Worm (Caenorhabditis elegans) whole organism, young adult: ENCODE results near the gene Y71H2AM.6.
A peak's percentile ranks its signal among the peaks of the same experiment; 100 is the strongest.

Source experiments
- C17E4.6 ChIP-seq: fragments of 200-800 bp; sonication (Bioruptor generic); IDR thresholded peaks from 2 replicates; pipeline ENCODE4 v1.3.6; 2022; ENCODE audit warnings: missing genetic modification reagents, missing genetic modification characterization, missing compliant biosample characterization
- D2030.7 ChIP-seq: fragments of 200-800 bp; sonication (Bioruptor generic); IDR thresholded peaks from 2 replicates; pipeline ENCODE4 v1.3.6; 2022; ENCODE audit warnings: missing genetic modification reagents, missing genetic modification characterization, missing compliant biosample characterization
- F10E7.11 ChIP-seq: sonication (generic microtip); optimal IDR thresholded peaks from 2 replicates; lab custom pipeline; 2017; ENCODE audit warnings: mild to moderate bottlenecking, missing genetic modification characterization, moderate library complexity, missing compliant biosample characterization
- F49E8.2 ChIP-seq: sonication (generic microtip); optimal IDR thresholded peaks from 3 replicates; lab custom pipeline; 2017; ENCODE audit warnings: missing genetic modification characterization, mild to moderate bottlenecking, missing compliant biosample characterization, antibody characterized with exemption, moderate library complexity; ENCODE audit not compliant: insufficient read depth
- K12H6.12 ChIP-seq: fragments of 200-800 bp; sonication (Bioruptor generic); optimal IDR thresholded peaks from 2 replicates; lab custom pipeline; 2018; ENCODE audit warnings: mild to moderate bottlenecking, missing genetic modification characterization, missing compliant biosample characterization
- T26A5.8 ChIP-seq: sonication (generic microtip); optimal IDR thresholded peaks from 2 replicates; lab custom pipeline; 2016; ENCODE audit warnings: missing genetic modification characterization, missing compliant biosample characterization
- Y53G8AR.9 ChIP-seq: fragments of 200-800 bp; sonication (Bioruptor generic); conservative IDR thresholded peaks from 2 replicates; pipeline ENCODE4 v1.3.6; 2022; ENCODE audit warnings: missing genetic modification reagents, missing genetic modification characterization, missing compliant biosample characterization
- aptf-2 ChIP-seq: fragments of 200-800 bp; sonication (Bioruptor generic); conservative IDR thresholded peaks from 2 replicates; pipeline ENCODE4 v1.3.6; 2022; ENCODE audit warnings: missing genetic modification reagents, missing genetic modification characterization, missing compliant biosample characterization
- aptf-3 ChIP-seq: fragments of 200-800 bp; sonication (Bioruptor generic); IDR thresholded peaks from 2 replicates; pipeline ENCODE4 v1.3.6; 2022; ENCODE audit warnings: missing genetic modification characterization, missing compliant biosample characterization
- attf-3 ChIP-seq: fragments of 200-800 bp; sonication (Bioruptor generic); conservative IDR thresholded peaks from 2 replicates; pipeline ENCODE4 v1.3.6; 2022; ENCODE audit warnings: missing genetic modification reagents, missing genetic modification characterization, missing compliant biosample characterization
- attf-5 ChIP-seq: fragments of 200-800 bp; sonication (Bioruptor generic); optimal IDR thresholded peaks from 2 replicates; lab custom pipeline; 2018; ENCODE audit warnings: mild to moderate bottlenecking, missing genetic modification characterization, missing compliant biosample characterization
- bed-1 ChIP-seq: fragments of 200-800 bp; sonication (Bioruptor generic); IDR thresholded peaks from 2 replicates; pipeline ENCODE4 v1.3.6; 2022; ENCODE audit warnings: missing genetic modification reagents, missing genetic modification characterization, missing compliant biosample characterization
- bed-2 ChIP-seq: fragments of 200-800 bp; sonication (Bioruptor generic); IDR thresholded peaks from 2 replicates; pipeline ENCODE4 v1.3.6; 2022; ENCODE audit warnings: missing genetic modification reagents, missing genetic modification characterization, missing compliant biosample characterization
- ceh-27 ChIP-seq: fragments of 200-800 bp; sonication (Bioruptor generic); optimal IDR thresholded peaks from 2 replicates; lab custom pipeline; 2018; ENCODE audit warnings: mild to moderate bottlenecking, missing genetic modification characterization, moderate library complexity, missing compliant biosample characterization
- ceh-58 ChIP-seq: fragments of 200-800 bp; sonication (Bioruptor generic); IDR thresholded peaks from 2 replicates; pipeline ENCODE4 v1.3.6; 2022; ENCODE audit warnings: missing genetic modification characterization, missing compliant biosample characterization
- egl-18 ChIP-seq: fragments of 200-800 bp; sonication (Bioruptor generic); IDR thresholded peaks from 2 replicates; pipeline ENCODE4 v1.3.6; 2022; ENCODE audit warnings: missing genetic modification reagents, missing genetic modification characterization, missing compliant biosample characterization
- egrh-3 ChIP-seq: fragments of 200-800 bp; sonication (Bioruptor generic); IDR thresholded peaks from 2 replicates; pipeline ENCODE4 v1.3.6; 2022; ENCODE audit warnings: missing genetic modification reagents, missing genetic modification characterization, missing compliant biosample characterization
- ekl-4 ChIP-seq: fragments of 200-800 bp; sonication (Bioruptor generic); IDR thresholded peaks from 2 replicates; pipeline ENCODE4 v1.3.6; 2022; ENCODE audit warnings: missing genetic modification reagents, missing genetic modification characterization, missing compliant biosample characterization
- him-1 ChIP-seq: sonication (generic microtip); optimal IDR thresholded peaks from 2 replicates; lab custom pipeline; 2016; ENCODE audit warnings: missing genotype, missing genetic modification reagents, missing genetic modification characterization, missing compliant biosample characterization
- hmg-1.2 ChIP-seq: fragments of 200-800 bp; sonication (Bioruptor generic); IDR thresholded peaks from 2 replicates; pipeline ENCODE4 v1.3.6; 2022; ENCODE audit warnings: missing genetic modification reagents, missing genetic modification characterization, missing compliant biosample characterization
- hrde-1 ChIP-seq: sonication (generic microtip); optimal IDR thresholded peaks from 2 replicates; lab custom pipeline; 2016; ENCODE audit warnings: missing genetic modification characterization, mild to moderate bottlenecking, missing compliant biosample characterization, moderate library complexity, missing genotype, missing genetic modification reagents, borderline replicate concordance
- lag-1 ChIP-seq: fragments of 200-800 bp; sonication (Bioruptor generic); IDR thresholded peaks from 2 replicates; pipeline ENCODE4 v1.3.6; 2022; ENCODE audit warnings: missing genetic modification reagents, missing genetic modification characterization, missing compliant biosample characterization
- lin-26 ChIP-seq: fragments of 200-800 bp; sonication (Bioruptor generic); IDR thresholded peaks from 2 replicates; pipeline ENCODE4 v1.3.6; 2022; ENCODE audit warnings: missing genetic modification reagents, missing genetic modification characterization, missing compliant biosample characterization
- lin-35 ChIP-seq, 3 experiments: fragments of 150-350 bp in 2 of 3; sonication (generic microtip) in 1 of 3; optimal IDR thresholded peaks; 2 replicates each; lab custom pipeline; 2014 to 2018; ENCODE audit warnings: missing biosample characterization in 3 of 3, missing genetic modification characterization in 3 of 3, missing genetic modification reagents in 3 of 3
- lsl-1 ChIP-seq: fragments of 200-800 bp; sonication (Bioruptor generic); optimal IDR thresholded peaks from 2 replicates; lab custom pipeline; 2018; ENCODE audit warnings: mild to moderate bottlenecking, missing genetic modification characterization, moderate library complexity, missing compliant biosample characterization
- lsy-27 ChIP-seq: sonication (generic microtip); optimal IDR thresholded peaks from 2 replicates; lab custom pipeline; 2017; ENCODE audit warnings: missing genetic modification characterization, mild to moderate bottlenecking, missing compliant biosample characterization, antibody characterized with exemption, missing genotype, borderline replicate concordance; ENCODE audit not compliant: insufficient read depth
- madf-3 ChIP-seq: fragments of 200-800 bp; sonication (Bioruptor generic); IDR thresholded peaks from 2 replicates; pipeline ENCODE4 v1.3.6; 2022; ENCODE audit warnings: missing genetic modification reagents, missing genetic modification characterization, missing compliant biosample characterization
- madf-8 ChIP-seq: fragments of 200-800 bp; sonication (Bioruptor generic); conservative IDR thresholded peaks from 2 replicates; pipeline ENCODE4 v1.3.6; 2022; ENCODE audit warnings: missing genetic modification reagents, missing genetic modification characterization, missing compliant biosample characterization
- mcd-1 ChIP-seq: fragments of 200-800 bp; sonication (Bioruptor generic); IDR thresholded peaks from 2 replicates; pipeline ENCODE4 v1.3.6; 2022; ENCODE audit warnings: missing genetic modification reagents, missing genetic modification characterization, missing compliant biosample characterization
- mes-4 ChIP-seq: sonication (generic microtip); optimal IDR thresholded peaks from 2 replicates; lab custom pipeline; 2016; ENCODE audit warnings: missing genotype, missing genetic modification characterization, missing compliant biosample characterization
- nfyb-1 ChIP-seq: fragments of 200-800 bp; sonication (Bioruptor generic); IDR thresholded peaks from 2 replicates; pipeline ENCODE4 v1.3.6; 2022; ENCODE audit warnings: missing genetic modification reagents, missing genetic modification characterization, missing compliant biosample characterization
- pbrm-1 ChIP-seq: fragments of 200-800 bp; sonication (Bioruptor generic); IDR thresholded peaks from 2 replicates; pipeline ENCODE4 v1.3.6; 2022; ENCODE audit warnings: missing genetic modification reagents, missing genetic modification characterization, missing compliant biosample characterization
- rcor-1 ChIP-seq: fragments of 200-800 bp; sonication (Bioruptor generic); IDR thresholded peaks from 2 replicates; pipeline ENCODE4 v1.3.6; 2022; ENCODE audit warnings: missing genetic modification reagents, missing genetic modification characterization, missing compliant biosample characterization
- rec-8 ChIP-seq, 2 experiments: sonication (generic microtip); optimal IDR thresholded peaks; 2 replicates each; lab custom pipeline; 2016; ENCODE audit warnings: mild to moderate bottlenecking in 2 of 2, missing genetic modification characterization in 2 of 2, missing genetic modification reagents in 2 of 2, missing genotype in 2 of 2, missing biosample characterization in 1 of 2, missing compliant biosample characterization in 1 of 2, moderate library complexity in 1 of 2
- tbp1 ChIP-seq: fragments of 200-800 bp; sonication (Bioruptor generic); optimal IDR thresholded peaks from 2 replicates; lab custom pipeline; 2018; ENCODE audit warnings: mild to moderate bottlenecking, missing genetic modification characterization, missing compliant biosample characterization
- tlf-1 ChIP-seq: fragments of 200-800 bp; sonication (Bioruptor generic); optimal IDR thresholded peaks from 2 replicates; lab custom pipeline; 2018; ENCODE audit warnings: mild to moderate bottlenecking, missing genetic modification characterization, missing compliant biosample characterization
- zfh-2 ChIP-seq: fragments of 200-800 bp; sonication (Bioruptor generic); conservative IDR thresholded peaks from 2 replicates; pipeline ENCODE4 v1.3.6; 2022; ENCODE audit warnings: missing genetic modification reagents, missing genetic modification characterization, missing compliant biosample characterization
- ztf-18 ChIP-seq: sonication (generic microtip); optimal IDR thresholded peaks from 2 replicates; lab custom pipeline; 2016; ENCODE audit warnings: missing genotype, mild to moderate bottlenecking, missing genetic modification characterization, missing compliant biosample characterization
- ztf-3 ChIP-seq: fragments of 200-800 bp; sonication (Bioruptor generic); optimal IDR thresholded peaks from 2 replicates; lab custom pipeline; 2018; ENCODE audit warnings: mild to moderate bottlenecking, missing genetic modification characterization, missing compliant biosample characterization

Y71H2AM.6 gene

DNA sequence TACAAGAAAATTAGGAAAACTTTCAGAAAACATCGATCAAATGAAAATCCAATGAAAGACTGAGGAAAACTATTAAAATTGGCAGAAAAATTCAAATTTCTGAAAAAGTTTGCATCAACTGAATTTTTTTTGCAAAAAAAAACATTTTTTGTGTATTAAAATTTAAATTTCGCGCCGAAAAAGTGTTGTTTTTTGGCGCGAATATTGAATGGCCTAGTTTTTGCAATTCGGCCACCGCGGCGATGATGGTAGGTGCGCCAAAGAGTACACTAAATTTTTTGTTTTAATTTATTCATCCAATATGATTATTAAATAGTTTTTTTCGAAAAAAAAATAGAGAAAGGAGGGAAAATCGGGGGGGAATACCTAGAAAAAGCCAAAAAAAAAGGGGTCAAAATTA lies 11.8 kb upstream of the Y71H2AM.6 start:
- no peak for TF ChIP-seq F10E7.11 (tag; lab: Kevin White, UChicago)
- no peak for TF ChIP-seq ekl-4
- no peak for TF ChIP-seq lsl-1 (GFP tag; lab: Kevin White, UChicago)
- TF ChIP-seq K12H6.12 (tag; lab: Kevin White, UChicago), result no peak
- no peak for TF ChIP-seq lag-1
- no peak for TF ChIP-seq lin-35 (GFP tag; optimal IDR thresholded peaks at IDR 0.05; lab: Kevin White, UChicago)
- no peak for TF ChIP-seq F49E8.2 (tag; lab: Kevin White, UChicago)
- no peak for TF ChIP-seq tbp1 (GFP tag; lab: Kevin White, UChicago)
- TF ChIP-seq aptf-2 (GFP tag; lab: Robert Waterston, UW), result no peak
- no peak for TF ChIP-seq him-1
- TF ChIP-seq D2030.7 (GFP tag; lab: Robert Waterston, UW), result no peak

- TF ChIP-seq rcor-1 (GFP tag; lab: Robert Waterston, UW) (no peak), ceh-58 (GFP tag; lab: Robert Waterston, UW) (no peak), egrh-3 (GFP tag; lab: Robert Waterston, UW) (peak; percentile 55; the same call in 1 of the 2 replicates), lsy-27 (tag; lab: Kevin White, UChicago) (no peak), lin-26 (GFP tag; lab: Robert Waterston, UW) (no peak), zfh-2 (GFP tag; lab: Robert Waterston, UW) (peak; percentile 78)
Observed at ce11 chrIII:2770752-2771151, 10.1 kb upstream of the Y71H2AM.6 start.

DNA sequence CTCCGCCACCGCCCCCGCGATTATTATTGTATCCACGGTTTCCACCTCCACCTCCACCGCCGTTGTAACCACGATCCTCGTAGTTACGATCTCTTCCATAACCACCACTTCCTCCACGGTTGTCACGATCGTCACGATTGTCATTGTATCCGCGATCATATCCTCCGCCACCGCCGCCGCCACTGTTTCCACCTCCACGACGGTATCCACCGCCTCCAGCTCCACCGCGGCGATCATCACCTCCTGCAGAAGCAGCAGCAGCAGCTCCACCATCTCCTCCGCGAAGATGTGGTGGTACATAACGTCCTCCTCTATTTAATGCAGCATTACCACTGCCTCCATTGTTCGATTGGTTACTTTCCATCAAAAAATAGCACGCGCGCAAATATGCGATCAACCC lies 2.2 kb upstream of the Y71H2AM.6 start, which contains the start of gene laf-1:
Gene laf-1, minus strand, starts transcription at position 399 of the 400 bp plus-strand sequence.
- no peak for TF ChIP-seq madf-3 (GFP tag; lab: Robert Waterston, UW)
- TF ChIP-seq T26A5.8 (tag; lab: Kevin White, UChicago), result no peak
- TF ChIP-seq madf-8 (GFP tag; lab: Robert Waterston, UW), result no peak
- TF ChIP-seq lsy-27 (tag; lab: Kevin White, UChicago), result no peak
- TF ChIP-seq nfyb-1 (GFP tag; lab: Robert Waterston, UW), result no peak
- no peak for TF ChIP-seq ztf-3 (GFP tag; lab: Kevin White, UChicago)
- no peak for TF ChIP-seq him-1
- TF ChIP-seq ceh-27 (GFP tag; lab: Kevin White, UChicago), result no peak
- peak; percentile 73 for TF ChIP-seq zfh-2 (GFP tag; lab: Robert Waterston, UW)
- no peak for TF ChIP-seq ztf-18 (tag; lab: Kevin White, UChicago)
- no peak for TF ChIP-seq attf-3 (GFP tag; lab: Robert Waterston, UW)
- TF ChIP-seq aptf-3 (GFP tag; lab: Robert Waterston, UW), result no peak
- no peak for TF ChIP-seq C17E4.6
- TF ChIP-seq mes-4 (tag; lab: Kevin White, UChicago), result no peak
- TF ChIP-seq bed-2 (GFP tag; lab: Robert Waterston, UW), result no peak
- peak; percentile 65; the same call in 1 of the 2 replicates for TF ChIP-seq egrh-3 (GFP tag; lab: Robert Waterston, UW)
- no peak for TF ChIP-seq attf-5 (GFP tag; lab: Kevin White, UChicago)
- no peak for TF ChIP-seq hmg-1.2
- no peak for TF ChIP-seq tlf-1
- TF ChIP-seq mcd-1 (GFP tag; lab: Robert Waterston, UW), result 0 out of 2 replicates have a peak, but pooled peaks have one; percentile 24
- TF ChIP-seq bed-1 (GFP tag; lab: Robert Waterston, UW), result no peak
- no peak for TF ChIP-seq egl-18
- no peak for TF ChIP-seq rec-8 (tag; optimal IDR thresholded peaks at IDR 0.05; lab: Kevin White, UChicago)
- no peak for TF ChIP-seq hrde-1
- no peak for TF ChIP-seq Y53G8AR.9 (GFP tag; lab: Robert Waterston, UW)
- no peak for TF ChIP-seq pbrm-1 (GFP tag; lab: Robert Waterston, UW)
